Fruit fly (Drosophila melanogaster) whole organism, pupa: ENCODE results near the gene Tyler.

Experiments used
- CG12605 ChIP-seq: fragments of 200-800 bp; sonication (Bioruptor generic); IDR thresholded peaks from 2 replicates; pipeline ENCODE4 v1.3.6; 2022; ENCODE audit warnings: missing biosample characterization, missing genetic modification characterization
- CG14655 ChIP-seq: fragments of 200-800 bp; sonication (Bioruptor generic); optimal IDR thresholded peaks from 3 replicates; lab custom pipeline; 2017; ENCODE audit warnings: mild to moderate bottlenecking, missing biosample characterization, missing genetic modification reagents, missing genetic modification characterization
- CG15710 ChIP-seq: fragments of 200-800 bp; sonication (Bioruptor generic); optimal IDR thresholded peaks from 2 replicates; lab custom pipeline; 2018; ENCODE audit warnings: missing biosample characterization, mild to moderate bottlenecking, missing genetic modification characterization, moderate library complexity
- CG17806 ChIP-seq: fragments of 200-800 bp; sonication (Bioruptor generic); optimal IDR thresholded peaks from 2 replicates; lab custom pipeline; 2018; ENCODE audit warnings: missing biosample characterization, mild to moderate bottlenecking, missing genetic modification characterization, moderate library complexity
- CG34367 ChIP-seq: fragments of 200-800 bp; sonication (Bioruptor generic); optimal IDR thresholded peaks from 2 replicates; lab custom pipeline; 2018; ENCODE audit warnings: missing biosample characterization, mild to moderate bottlenecking, missing genetic modification characterization
- CG4496 ChIP-seq: fragments of 200-800 bp; sonication (Bioruptor generic); IDR thresholded peaks from 3 replicates; pipeline ENCODE4 v1.3.6; 2022; ENCODE audit warnings: missing biosample characterization, missing genetic modification characterization
- CG8301 ChIP-seq: fragments of 200-800 bp; sonication (Bioruptor generic); optimal IDR thresholded peaks from 2 replicates; lab custom pipeline; 2018; ENCODE audit warnings: missing biosample characterization, mild to moderate bottlenecking, missing genetic modification characterization
- CG9948 ChIP-seq: fragments of 200-800 bp; sonication (Bioruptor generic); optimal IDR thresholded peaks from 2 replicates; lab custom pipeline; 2018; ENCODE audit warnings: missing biosample characterization, mild to moderate bottlenecking, missing genetic modification characterization, moderate library complexity
- EcR ChIP-seq: fragments of 200-800 bp; sonication (Bioruptor generic); optimal IDR thresholded peaks from 3 replicates; lab custom pipeline; 2019; ENCODE audit warnings: missing biosample characterization, missing genetic modification characterization, mild to moderate bottlenecking, moderate library complexity, missing genetic modification reagents
- Ets98B ChIP-seq: fragments of 200-800 bp; sonication (Bioruptor generic); IDR thresholded peaks from 2 replicates; pipeline ENCODE4 v1.3.6; 2022; ENCODE audit warnings: missing biosample characterization, missing genetic modification characterization
- Pif1A ChIP-seq: fragments of 200-800 bp; sonication (Bioruptor generic); optimal IDR thresholded peaks from 3 replicates; lab custom pipeline; 2016; ENCODE audit warnings: missing biosample characterization, missing genetic modification characterization
- Pif1B ChIP-seq: fragments of 200-800 bp; sonication (Bioruptor generic); optimal IDR thresholded peaks from 3 replicates; lab custom pipeline; 2016; ENCODE audit warnings: missing biosample characterization, missing genetic modification characterization
- Snoo ChIP-seq: fragments of 200-800 bp; sonication (Bioruptor generic); optimal IDR thresholded peaks from 3 replicates; lab custom pipeline; 2017; ENCODE audit warnings: missing biosample characterization, mild to moderate bottlenecking, missing genetic modification characterization, inconsistent platforms
- fd96Ca ChIP-seq: fragments of 200-800 bp; sonication (Bioruptor generic); IDR thresholded peaks from 3 replicates; pipeline ENCODE4 v1.3.6; 2022; ENCODE audit warnings: missing biosample characterization, missing genetic modification characterization

- TF ChIP-seq CG14655 (no peak), Pif1B (no peak), fd96Ca (no peak), CG4496 (no peak), CG34367 (tag; lab: Kevin White, UChicago) (no peak), CG15710 (tag; lab: Kevin White, UChicago) (no peak), EcR (GFP tag; lab: Kevin White, UChicago) (no peak), CG12605 (no peak), Ets98B (GFP tag; lab: Robert Waterston, UW) (no peak), Pif1A (GFP tag; lab: Kevin White, UChicago) (no peak), CG17806 (tag; lab: Kevin White, UChicago) (no peak), CG8301 (tag; lab: Kevin White, UChicago) (no peak), CG9948 (tag; lab: Kevin White, UChicago) (no peak), Snoo (tag; lab: Kevin White, UChicago) (no peak)
Measured at dm6 chrX:19595862-19596261, 15.5 kb upstream of the Tyler start.
